Worm (Caenorhabditis elegans) whole organism, midembryonic: ENCODE data around the gene nhx-6.

ENCODE experiments used
- flt-1 ChIP-seq: fragments of 200-800 bp; sonication (Bioruptor generic); IDR thresholded peaks from 2 replicates; pipeline ENCODE4 v1.3.6; 2022; ENCODE audit warnings: missing genetic modification characterization, missing compliant biosample characterization
- klf-2 ChIP-seq: fragments of 200-800 bp; sonication (Bioruptor generic); conservative IDR thresholded peaks from 2 replicates; pipeline ENCODE4 v1.3.6; 2022; ENCODE audit warnings: missing genetic modification reagents, missing genetic modification characterization, missing compliant biosample characterization
- tab-1 ChIP-seq: fragments of 200-800 bp; sonication (Bioruptor generic); IDR thresholded peaks from 2 replicates; pipeline ENCODE4 v1.3.6; 2022; ENCODE audit warnings: missing genetic modification characterization, missing compliant biosample characterization
- ztf-23 ChIP-seq: fragments of 200-800 bp; sonication (Bioruptor generic); IDR thresholded peaks from 2 replicates; pipeline ENCODE4 v1.3.6; 2022; ENCODE audit warnings: missing genetic modification reagents, missing genetic modification characterization, missing compliant biosample characterization

ce11 chrII:1635969-1636368, 34.7 kb upstream of the nhx-6 start:
- TF ChIP-seq klf-2 (no peak), flt-1 (GFP tag; lab: Robert Waterston, UW) (no peak), tab-1 (GFP tag; lab: Robert Waterston, UW) (no peak), ztf-23 (GFP tag; lab: Robert Waterston, UW) (no peak)
